Worm (Caenorhabditis elegans): ENCODE data around the gene lin-1.

DNA sequence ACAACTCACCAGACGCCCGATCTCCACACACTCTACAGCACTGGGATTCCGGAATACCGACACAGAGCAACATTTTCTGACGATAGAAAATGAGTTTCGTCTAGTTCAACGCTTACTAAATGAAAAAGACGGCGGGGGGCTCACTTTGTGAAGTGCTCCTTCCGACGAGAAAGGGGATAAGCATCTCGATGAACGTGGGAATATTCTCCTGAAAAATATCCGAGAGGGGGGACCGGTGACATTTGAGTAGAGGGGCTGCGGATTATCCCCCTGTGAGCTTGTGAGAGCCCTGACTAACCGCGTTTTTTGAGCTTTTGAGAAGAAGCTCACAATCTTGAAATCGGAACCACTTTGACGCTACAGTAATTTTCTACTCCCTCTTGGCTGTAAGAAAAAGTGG is 29.5 kb upstream of the lin-1 start, which contains the start of gene nhr-236:
- TF ChIP-seq ets-4 (GFP tag; optimal IDR thresholded peaks at IDR 0.05) (no peak), attf-3 (GFP tag; conservative IDR thresholded peaks at IDR 0.05) (no peak), nhr-179 (tag; optimal IDR thresholded peaks at IDR 0.05) (no peak), lag-1 (GFP tag; IDR thresholded peaks at IDR 0.05) (no peak), tbp1 (GFP tag; optimal IDR thresholded peaks at IDR 0.05) (no peak), nfya-1 (tag; optimal IDR thresholded peaks at IDR 0.05; ENCODE audit: borderline replicate concordance, insufficient read depth) (no peak), him-1 (tag; optimal IDR thresholded peaks at IDR 0.05) (no peak), cebp-1 (GFP tag; IDR thresholded peaks at IDR 0.05) (no peak), cebp-1 (tag; optimal IDR thresholded peaks at IDR 0.05) (no peak), ztf-3 (GFP tag; optimal IDR thresholded peaks at IDR 0.05) (no peak), F49E8.2 (tag; optimal IDR thresholded peaks at IDR 0.05; ENCODE audit: insufficient read depth) (no peak), snpc-4 (GFP tag; optimal IDR thresholded peaks at IDR 0.05) (no peak), snpc-4 (tag; optimal IDR thresholded peaks at IDR 0.05) (no peak), B0261.1 (tag; optimal IDR thresholded peaks at IDR 0.05) (no peak), T26A5.8 (tag; optimal IDR thresholded peaks at IDR 0.05) (no peak)

Measured in whole organism, young adult.